Worm (Caenorhabditis elegans) whole organism, midembryonic: ENCODE measurements around the gene sbp-1.

Source experiments
- T22C8.4 ChIP-seq: fragments of 200-800 bp; sonication (Bioruptor generic); IDR thresholded peaks from 2 replicates; pipeline ENCODE4 v1.3.6; 2022; ENCODE audit warnings: missing genetic modification characterization, missing compliant biosample characterization
- cog-1 ChIP-seq: sonication (generic microtip); optimal IDR thresholded peaks from 2 replicates; lab custom pipeline; 2016; ENCODE audit warnings: missing genetic modification characterization, missing compliant biosample characterization
- flt-1 ChIP-seq: fragments of 200-800 bp; sonication (Bioruptor generic); IDR thresholded peaks from 2 replicates; pipeline ENCODE4 v1.3.6; 2022; ENCODE audit warnings: missing genetic modification characterization, missing compliant biosample characterization
- klf-2 ChIP-seq: fragments of 200-800 bp; sonication (Bioruptor generic); conservative IDR thresholded peaks from 2 replicates; pipeline ENCODE4 v1.3.6; 2022; ENCODE audit warnings: missing genetic modification reagents, missing genetic modification characterization, missing compliant biosample characterization
- med-1 ChIP-seq: sonication (generic microtip); optimal IDR thresholded peaks from 2 replicates; lab custom pipeline; 2017; ENCODE audit warnings: missing genetic modification characterization, mild to moderate bottlenecking, missing compliant biosample characterization, antibody characterized with exemption, missing genetic modification reagents; ENCODE audit not compliant: insufficient read depth
- ref-1 ChIP-seq: fragments of 200-800 bp; sonication (Bioruptor generic); conservative IDR thresholded peaks from 2 replicates; pipeline ENCODE4 v1.3.6; 2022; ENCODE audit warnings: missing genetic modification reagents, missing genetic modification characterization, missing compliant biosample characterization
- tab-1 ChIP-seq: fragments of 200-800 bp; sonication (Bioruptor generic); IDR thresholded peaks from 2 replicates; pipeline ENCODE4 v1.3.6; 2022; ENCODE audit warnings: missing genetic modification characterization, missing compliant biosample characterization
- ztf-23 ChIP-seq: fragments of 200-800 bp; sonication (Bioruptor generic); IDR thresholded peaks from 2 replicates; pipeline ENCODE4 v1.3.6; 2022; ENCODE audit warnings: missing genetic modification reagents, missing genetic modification characterization, missing compliant biosample characterization
- ztf-29 ChIP-seq: fragments of 200-800 bp; sonication (Bioruptor generic); IDR thresholded peaks from 2 replicates; pipeline ENCODE4 v1.3.6; 2022; ENCODE audit warnings: missing genetic modification reagents, missing genetic modification characterization, missing compliant biosample characterization

The sbp-1 gene

DNA sequence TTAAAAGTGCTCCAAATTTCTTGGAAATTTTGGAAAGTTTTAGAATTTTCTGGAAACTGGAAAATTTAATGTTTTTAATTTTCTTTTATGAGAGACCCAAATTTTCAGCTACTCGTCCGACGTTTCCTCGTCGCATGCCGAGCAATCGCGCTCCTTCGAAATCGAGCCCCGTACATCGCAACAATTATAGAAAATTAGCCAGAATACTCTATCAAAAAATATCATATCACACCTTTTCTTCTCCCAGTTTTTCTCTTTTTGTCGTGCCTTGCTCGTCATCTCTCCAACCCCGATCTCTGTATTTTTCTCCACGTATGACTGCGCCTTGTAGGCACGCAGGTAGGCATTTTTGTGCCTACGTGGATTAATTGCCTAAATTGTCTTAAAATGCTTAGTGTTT lies 20.0 kb upstream of the sbp-1 start:
- TF ChIP-seq T22C8.4 (GFP tag; lab: Robert Waterston, UW) (no peak), klf-2 (GFP tag; lab: Robert Waterston, UW) (no peak), ztf-23 (GFP tag; lab: Robert Waterston, UW) (no peak), ref-1 (GFP tag; lab: Robert Waterston, UW) (no peak), tab-1 (GFP tag; lab: Robert Waterston, UW) (no peak), cog-1 (tag; lab: Kevin White, UChicago) (no peak), flt-1 (GFP tag; lab: Robert Waterston, UW) (no peak), ztf-29 (GFP tag; lab: Robert Waterston, UW) (no peak), med-1 (GFP tag; lab: Kevin White, UChicago) (no peak)

DNA sequence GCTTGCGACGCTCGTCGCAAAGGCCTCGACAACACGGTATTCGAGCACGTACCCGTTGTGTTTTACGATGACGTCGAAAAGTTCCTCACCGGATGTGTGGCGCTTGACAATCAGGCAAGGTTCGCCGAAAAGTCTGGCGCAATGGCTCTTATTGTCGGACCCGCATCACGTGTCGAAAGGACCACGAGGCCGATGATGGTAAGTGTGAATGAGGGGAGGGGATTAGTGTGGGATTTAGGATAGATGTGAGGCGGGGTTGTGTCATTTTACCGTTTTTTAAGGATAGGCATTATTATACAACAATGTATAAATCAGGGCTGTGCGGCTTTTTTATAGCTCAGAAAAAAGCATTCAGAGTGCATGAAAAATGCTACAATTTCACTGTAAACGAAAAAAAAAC lies 17.4 kb upstream of the sbp-1 start:
- TF ChIP-seq ztf-29 (GFP tag; lab: Robert Waterston, UW) (no peak), ref-1 (GFP tag; lab: Robert Waterston, UW) (no peak), cog-1 (tag; lab: Kevin White, UChicago) (no peak), flt-1 (GFP tag; lab: Robert Waterston, UW) (no peak), klf-2 (GFP tag; lab: Robert Waterston, UW) (no peak), med-1 (GFP tag; lab: Kevin White, UChicago) (no peak), tab-1 (GFP tag; lab: Robert Waterston, UW) (no peak), ztf-23 (GFP tag; lab: Robert Waterston, UW) (no peak), T22C8.4 (GFP tag; lab: Robert Waterston, UW) (no peak)

- no peak for TF ChIP-seq ztf-29 (GFP tag; lab: Robert Waterston, UW)
- TF ChIP-seq cog-1 (tag; lab: Kevin White, UChicago), result no peak
- TF ChIP-seq flt-1 (GFP tag; lab: Robert Waterston, UW), result no peak
- no peak for TF ChIP-seq tab-1 (GFP tag; lab: Robert Waterston, UW)
- TF ChIP-seq T22C8.4 (GFP tag; lab: Robert Waterston, UW), result no peak
- TF ChIP-seq ztf-23 (GFP tag; lab: Robert Waterston, UW), result no peak
- no peak for TF ChIP-seq klf-2 (GFP tag; lab: Robert Waterston, UW)
- no peak for TF ChIP-seq med-1 (GFP tag; lab: Kevin White, UChicago)
- no peak for TF ChIP-seq ref-1 (GFP tag; lab: Robert Waterston, UW)
These were observed 16.7 kb upstream of the sbp-1 start for ce11 chrIII:11459041-11459440.

DNA sequence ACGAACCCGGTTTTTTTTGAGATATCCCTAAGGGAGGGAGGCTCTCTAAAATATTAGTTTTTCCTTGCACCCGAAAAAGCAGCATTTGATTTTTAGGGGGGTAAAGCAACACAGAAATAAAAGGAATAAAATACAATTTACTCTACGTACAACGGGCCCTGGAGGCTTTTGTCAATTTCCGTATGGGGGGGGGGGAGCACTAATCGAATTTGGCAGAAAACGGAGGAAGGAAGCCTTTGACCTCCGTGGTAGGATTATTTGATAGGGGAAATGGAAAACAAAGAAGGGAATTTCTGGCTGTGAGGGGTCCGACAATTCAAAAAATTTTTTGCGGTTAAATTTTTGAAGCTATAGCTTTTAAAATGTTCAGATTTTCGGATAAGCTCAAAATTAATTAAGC lies 15.5 kb upstream of the sbp-1 start:
- TF ChIP-seq tab-1 (GFP tag; lab: Robert Waterston, UW), result no peak
- TF ChIP-seq T22C8.4 (GFP tag; lab: Robert Waterston, UW), result no peak

- TF ChIP-seq T22C8.4 (GFP tag; lab: Robert Waterston, UW) (no peak), cog-1 (tag; lab: Kevin White, UChicago) (no peak), klf-2 (GFP tag; lab: Robert Waterston, UW) (no peak), ref-1 (GFP tag; lab: Robert Waterston, UW) (no peak), ztf-23 (GFP tag; lab: Robert Waterston, UW) (no peak), flt-1 (GFP tag; lab: Robert Waterston, UW) (no peak), tab-1 (GFP tag; lab: Robert Waterston, UW) (no peak), ztf-29 (GFP tag; lab: Robert Waterston, UW) (no peak), med-1 (GFP tag; lab: Kevin White, UChicago) (no peak)
These were observed 14.2 kb upstream of the sbp-1 start, which contains the start of gene plr-1 for ce11 chrIII:11456577-11456976. Gene plr-1 (plus strand): TSS chrIII:11456877.

- TF ChIP-seq ztf-23 (GFP tag; lab: Robert Waterston, UW), result no peak
- TF ChIP-seq ztf-29 (GFP tag; lab: Robert Waterston, UW), result no peak
- TF ChIP-seq T22C8.4 (GFP tag; lab: Robert Waterston, UW), result no peak
- TF ChIP-seq med-1 (GFP tag; lab: Kevin White, UChicago), result no peak
- no peak for TF ChIP-seq klf-2 (GFP tag; lab: Robert Waterston, UW)
- no peak for TF ChIP-seq cog-1 (tag; lab: Kevin White, UChicago)
- no peak for TF ChIP-seq ref-1 (GFP tag; lab: Robert Waterston, UW)
- no peak for TF ChIP-seq flt-1 (GFP tag; lab: Robert Waterston, UW)
- TF ChIP-seq tab-1 (GFP tag; lab: Robert Waterston, UW), result no peak
These were observed 11.6 kb upstream of the sbp-1 start for ce11 chrIII:11453970-11454369.

DNA sequence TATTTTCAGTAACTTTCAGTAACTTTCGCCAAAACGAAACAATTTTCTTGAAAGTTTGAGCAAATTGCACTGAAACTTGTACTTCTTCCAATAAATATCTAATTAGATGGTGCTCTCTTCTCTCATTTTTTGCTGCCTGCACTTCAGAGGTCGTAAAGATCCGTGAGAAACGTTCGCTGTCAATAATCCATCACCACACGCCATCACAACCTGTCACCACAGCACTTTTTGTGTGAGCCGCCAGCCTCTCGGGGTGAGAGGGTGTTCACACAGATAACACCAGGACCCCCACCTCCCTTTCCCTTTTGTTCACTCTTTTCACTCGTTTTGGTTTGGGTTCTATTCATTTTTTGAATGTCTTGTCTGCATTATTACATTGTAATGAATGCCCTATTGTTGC lies 10.2 kb upstream of the sbp-1 start:
- no peak for TF ChIP-seq ref-1 (GFP tag; lab: Robert Waterston, UW)
- TF ChIP-seq cog-1 (tag; lab: Kevin White, UChicago), result no peak
- no peak for TF ChIP-seq ztf-29 (GFP tag; lab: Robert Waterston, UW)
- TF ChIP-seq med-1 (GFP tag; lab: Kevin White, UChicago), result no peak
- no peak for TF ChIP-seq klf-2 (GFP tag; lab: Robert Waterston, UW)
- TF ChIP-seq tab-1 (GFP tag; lab: Robert Waterston, UW), result no peak
- TF ChIP-seq flt-1 (GFP tag; lab: Robert Waterston, UW), result no peak
- no peak for TF ChIP-seq ztf-23 (GFP tag; lab: Robert Waterston, UW)
- no peak for TF ChIP-seq T22C8.4 (GFP tag; lab: Robert Waterston, UW)

DNA sequence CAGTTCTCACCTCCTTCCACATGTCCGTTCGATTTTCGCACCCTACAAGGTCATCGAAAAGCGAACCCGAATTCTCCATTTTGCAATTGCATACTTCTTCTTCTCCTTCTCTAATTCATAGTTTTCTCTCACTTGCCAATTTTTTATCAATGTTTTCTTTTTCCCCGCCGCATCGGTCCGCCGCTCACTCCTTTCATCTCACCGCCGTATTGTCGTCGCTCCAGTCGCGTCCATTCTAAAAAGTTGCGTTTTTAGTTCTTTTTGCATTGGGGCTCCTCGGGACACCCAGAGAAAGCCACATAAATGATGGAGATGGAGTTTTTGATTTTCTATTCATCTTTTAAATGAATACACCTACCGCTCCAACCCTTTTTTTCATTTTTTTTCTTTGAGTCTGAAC lies 9.0 kb upstream of the sbp-1 start:
- TF ChIP-seq T22C8.4 (GFP tag; lab: Robert Waterston, UW) (no peak), ztf-29 (GFP tag; lab: Robert Waterston, UW) (no peak), tab-1 (GFP tag; lab: Robert Waterston, UW) (no peak), med-1 (GFP tag; lab: Kevin White, UChicago) (no peak), ref-1 (GFP tag; lab: Robert Waterston, UW) (no peak), flt-1 (GFP tag; lab: Robert Waterston, UW) (no peak)

- TF ChIP-seq klf-2 (GFP tag; lab: Robert Waterston, UW) (no peak), ztf-29 (GFP tag; lab: Robert Waterston, UW) (no peak), med-1 (GFP tag; lab: Kevin White, UChicago) (no peak), cog-1 (tag; lab: Kevin White, UChicago) (no peak), tab-1 (GFP tag; lab: Robert Waterston, UW) (no peak), T22C8.4 (GFP tag; lab: Robert Waterston, UW) (no peak), flt-1 (GFP tag; lab: Robert Waterston, UW) (no peak), ztf-23 (GFP tag; lab: Robert Waterston, UW) (no peak), ref-1 (GFP tag; lab: Robert Waterston, UW) (no peak)
These were observed 6.0 kb upstream of the sbp-1 start for ce11 chrIII:11448330-11448729.
